Fruit fly (Drosophila melanogaster): ENCODE measurements around the gene crb.

- peak; percentile 69 for TF ChIP-seq CG7101 (tag; optimal IDR thresholded peaks at IDR 0.05)
- TF ChIP-seq Crg-1 (GFP tag; optimal IDR thresholded peaks at IDR 0.05): peak; percentile 72
- TF ChIP-seq CG33017 (tag; optimal IDR thresholded peaks at IDR 0.05): peak; percentile 43
- TF ChIP-seq Hr96 (GFP tag; optimal IDR thresholded peaks at IDR 0.05): peak; percentile 52
Measured at dm6 chr3R:24289768-24290349, 5.0 kb upstream of the crb start, which contains the start of the genes CG34290 and Uck.

Measured in whole organism, adult.